Fruit fly (Drosophila melanogaster) whole organism, embryonic: Measurements from ENCODE around the gene Traf4.
A peak's percentile ranks its signal among the peaks of the same experiment; 100 is the strongest.

ENCODE experiments used
- CG10267 ChIP-seq: fragments of 200-800 bp; sonication (Bioruptor generic); optimal IDR thresholded peaks from 2 replicates; lab custom pipeline; 2018; ENCODE audit warnings: missing biosample characterization, mild to moderate bottlenecking, missing genetic modification characterization, moderate library complexity
- CG11504 ChIP-seq: fragments of 200-800 bp; sonication (Bioruptor generic); optimal IDR thresholded peaks from 3 replicates; lab custom pipeline; 2019; ENCODE audit warnings: missing biosample characterization, mild to moderate bottlenecking, missing genetic modification characterization, moderate library complexity
- CG12769 ChIP-seq: fragments of 200-800 bp; sonication (Bioruptor generic); optimal IDR thresholded peaks from 2 replicates; lab custom pipeline; 2019; ENCODE audit warnings: missing biosample characterization, mild to moderate bottlenecking, missing genetic modification characterization, moderate library complexity
- CG12942 ChIP-seq: fragments of 200-800 bp; sonication (Bioruptor generic); optimal IDR thresholded peaks from 3 replicates; lab custom pipeline; 2016; ENCODE audit warnings: missing biosample characterization, missing genetic modification characterization
- CG13296 ChIP-seq: fragments of 200-800 bp; sonication (Bioruptor generic); optimal IDR thresholded peaks from 3 replicates; lab custom pipeline; 2018; ENCODE audit warnings: missing biosample characterization, mild to moderate bottlenecking, missing genetic modification characterization
- CG14667 ChIP-seq: fragments of 200-800 bp; sonication (Bioruptor generic); IDR thresholded peaks from 2 replicates; pipeline ENCODE4 v1.3.6; 2022; ENCODE audit warnings: missing biosample characterization, missing genetic modification characterization
- CG17568 ChIP-seq: fragments of 200-800 bp; sonication (Bioruptor generic); optimal IDR thresholded peaks from 2 replicates; lab custom pipeline; 2018; ENCODE audit warnings: missing biosample characterization, mild to moderate bottlenecking, missing genetic modification characterization, moderate library complexity
- CG18262 ChIP-seq: fragments of 200-800 bp; optimal IDR thresholded peaks from 3 replicates; lab custom pipeline; 2019; ENCODE audit warnings: missing biosample characterization, mild to moderate bottlenecking, missing genetic modification characterization, moderate library complexity
- CG2199 ChIP-seq: fragments of 200-800 bp; sonication (Bioruptor generic); IDR thresholded peaks from 3 replicates; pipeline ENCODE4 v1.3.6; 2022; ENCODE audit warnings: missing biosample characterization, missing genetic modification characterization
- CG32767 ChIP-seq: fragments of 200-800 bp; sonication (Bioruptor generic); IDR thresholded peaks from 2 replicates; pipeline ENCODE4 v1.3.6; 2022; ENCODE audit warnings: missing biosample characterization, missing genetic modification characterization
- CG6175 ChIP-seq: fragments of 200-800 bp; sonication (Bioruptor generic); IDR thresholded peaks from 3 replicates; pipeline ENCODE4 v1.3.6; 2022; ENCODE audit warnings: missing biosample characterization, missing genetic modification characterization
- CG6272 ChIP-seq: fragments of 200-800 bp; sonication (Bioruptor generic); IDR thresholded peaks from 2 replicates; pipeline ENCODE4 v1.3.6; 2022; ENCODE audit warnings: missing biosample characterization, missing genetic modification characterization
- CG6791 ChIP-seq: fragments of 200-800 bp; sonication (Bioruptor generic); IDR thresholded peaks from 3 replicates; pipeline ENCODE4 v1.3.6; 2022; ENCODE audit warnings: missing biosample characterization, missing genetic modification characterization; ENCODE audit not compliant: partially characterized antibody
- D ChIP-seq, 2 experiments: fragments of 200-800 bp in 1 of 2; fragments of >200 bp in 1 of 2; sonication (Bioruptor generic) in 1 of 2; optimal IDR thresholded peaks; 2 replicates in 1 of 2; 3 replicates in 1 of 2; lab custom pipeline; 2017; ENCODE audit warnings: mild to moderate bottlenecking in 1 of 2, missing biosample characterization in 1 of 2, missing genetic modification characterization in 1 of 2, missing genetic modification reagents in 1 of 2
- Drgx ChIP-seq: fragments of 200-800 bp; sonication (Bioruptor generic); IDR thresholded peaks from 2 replicates; pipeline ENCODE4 v1.3.6; 2022; ENCODE audit warnings: missing biosample characterization, missing genetic modification characterization
- ERR ChIP-seq: fragments of 200-800 bp; sonication (Bioruptor generic); optimal IDR thresholded peaks from 2 replicates; lab custom pipeline; 2016; ENCODE audit warnings: missing biosample characterization, missing genetic modification characterization
- Elba2 ChIP-seq: fragments of 200-800 bp; sonication (Bioruptor generic); optimal IDR thresholded peaks from 3 replicates; lab custom pipeline; 2016; ENCODE audit warnings: missing biosample characterization, missing genetic modification characterization
- Mes4 ChIP-seq: fragments of 200-800 bp; sonication (Bioruptor generic); optimal IDR thresholded peaks from 2 replicates; lab custom pipeline; 2016; ENCODE audit warnings: missing biosample characterization, missing genetic modification characterization
- Oaz ChIP-seq: fragments of 200-800 bp; sonication (Bioruptor generic); IDR thresholded peaks from 2 replicates; pipeline ENCODE4 v1.3.6; 2022; ENCODE audit warnings: missing biosample characterization, missing genetic modification characterization
- Ravus ChIP-seq: fragments of 200-800 bp; sonication (Bioruptor generic); IDR thresholded peaks from 2 replicates; pipeline ENCODE4 v1.3.6; 2022; ENCODE audit warnings: missing biosample characterization, missing genetic modification characterization
- Ssrp ChIP-seq: fragments of 200-800 bp; sonication (Bioruptor generic); optimal IDR thresholded peaks from 2 replicates; lab custom pipeline; 2018; ENCODE audit warnings: missing biosample characterization, mild to moderate bottlenecking, missing genetic modification characterization, moderate library complexity
- ab ChIP-seq: fragments of 200-800 bp; sonication (Bioruptor generic); optimal IDR thresholded peaks from 2 replicates; lab custom pipeline; 2016; ENCODE audit warnings: missing biosample characterization, missing genetic modification characterization
- ac ChIP-seq: fragments of 200-800 bp; sonication (Bioruptor generic); optimal IDR thresholded peaks from 3 replicates; lab custom pipeline; 2017; ENCODE audit warnings: missing biosample characterization, mild to moderate bottlenecking, missing genetic modification characterization
- amos ChIP-seq: fragments of 200-800 bp; sonication (Bioruptor generic); IDR thresholded peaks from 2 replicates; pipeline ENCODE4 v1.3.6; 2022; ENCODE audit warnings: missing biosample characterization, missing genetic modification characterization; ENCODE audit not compliant: partially characterized antibody
- ara ChIP-seq: fragments of 200-800 bp; sonication (Bioruptor generic); IDR thresholded peaks from 2 replicates; pipeline ENCODE4 v1.3.6; 2022; ENCODE audit warnings: missing biosample characterization, missing genetic modification characterization
- bowl ChIP-seq: fragments of 200-800 bp; sonication (Bioruptor generic); IDR thresholded peaks from 2 replicates; pipeline ENCODE4 v1.3.6; 2022; ENCODE audit warnings: missing biosample characterization, missing genetic modification characterization
- cg ChIP-seq: fragments of 200-800 bp; sonication (Bioruptor generic); optimal IDR thresholded peaks from 3 replicates; lab custom pipeline; 2019; ENCODE audit warnings: missing biosample characterization, mild to moderate bottlenecking, missing genetic modification characterization, moderate library complexity
- chinmo ChIP-seq: fragments of 200-800 bp; sonication (Bioruptor generic); IDR thresholded peaks from 4 replicates; pipeline ENCODE4 v1.3.6; 2022; ENCODE audit warnings: missing biosample characterization, missing genetic modification characterization; ENCODE audit not compliant: partially characterized antibody
- chm ChIP-seq: fragments of 200-800 bp; sonication (Bioruptor generic); IDR thresholded peaks from 2 replicates; pipeline ENCODE4 v1.3.6; 2022; ENCODE audit warnings: missing biosample characterization, missing genetic modification characterization
- crc ChIP-seq: fragments of 200-800 bp; sonication (Bioruptor generic); optimal IDR thresholded peaks from 2 replicates; lab custom pipeline; 2016; ENCODE audit warnings: missing biosample characterization, missing genetic modification characterization
- eyg ChIP-seq: fragments of 200-800 bp; sonication (Bioruptor generic); optimal IDR thresholded peaks from 3 replicates; lab custom pipeline; 2016; ENCODE audit warnings: missing biosample characterization, missing genetic modification characterization
- grn ChIP-seq: fragments of 200-800 bp; sonication (Bioruptor generic); optimal IDR thresholded peaks from 3 replicates; lab custom pipeline; 2017; ENCODE audit warnings: missing biosample characterization, missing genetic modification characterization
- knrl ChIP-seq: fragments of 200-800 bp; sonication (Bioruptor generic); IDR thresholded peaks from 3 replicates; pipeline ENCODE4 v1.3.6; 2022; ENCODE audit warnings: missing biosample characterization, missing genetic modification characterization; ENCODE audit not compliant: partially characterized antibody
- lola ChIP-seq, 3 experiments: fragments of >200 bp in 2 of 3; fragments of 200-800 bp in 1 of 3; sonication (Bioruptor generic) in 1 of 3; optimal IDR thresholded peaks; 2 replicates each; lab custom pipeline; 2017 to 2019; ENCODE audit warnings: missing biosample characterization in 3 of 3, missing genetic modification characterization in 3 of 3, mild to moderate bottlenecking in 1 of 3, moderate library complexity in 1 of 3
- oc ChIP-seq: fragments of 200-800 bp; sonication (Bioruptor generic); optimal IDR thresholded peaks from 2 replicates; lab custom pipeline; 2018; ENCODE audit warnings: missing biosample characterization, mild to moderate bottlenecking, missing genetic modification characterization, moderate library complexity
- prd ChIP-seq, 3 experiments: fragments of >200 bp in 2 of 3; fragments of 200-800 bp in 1 of 3; sonication (Bioruptor generic) in 1 of 3; optimal IDR thresholded peaks in 2 of 3; IDR thresholded peaks in 1 of 3; 2 replicates in 2 of 3; 3 replicates in 1 of 3; pipeline versions ENCODE4 v1.3.6 to Lab custom; 2017 to 2022; ENCODE audit warnings: missing biosample characterization in 1 of 3, missing genetic modification characterization in 1 of 3
- sd ChIP-seq: fragments of 200-800 bp; sonication (Bioruptor generic); optimal IDR thresholded peaks from 3 replicates; lab custom pipeline; 2018; ENCODE audit warnings: missing biosample characterization, mild to moderate bottlenecking, missing genetic modification characterization, moderate library complexity
- sens ChIP-seq: fragments of 200-800 bp; sonication (Bioruptor generic); peaks from one replicate; lab custom pipeline; 2016; ENCODE audit warnings: missing biosample characterization, missing genetic modification characterization
- sqz ChIP-seq: fragments of 200-800 bp; sonication (Bioruptor generic); optimal IDR thresholded peaks from 3 replicates; lab custom pipeline; 2018; ENCODE audit warnings: missing biosample characterization, mild to moderate bottlenecking, missing genetic modification characterization
- sr ChIP-seq: fragments of 200-800 bp; sonication (Bioruptor generic); IDR thresholded peaks from 3 replicates; pipeline ENCODE4 v1.3.6; 2022; ENCODE audit warnings: missing biosample characterization, missing genetic modification characterization
- tin ChIP-seq: fragments of 200-800 bp; sonication (Bioruptor generic); optimal IDR thresholded peaks from 3 replicates; lab custom pipeline; 2016; ENCODE audit warnings: missing biosample characterization, missing genetic modification characterization
- tup ChIP-seq: fragments of 200-800 bp; sonication (Bioruptor generic); optimal IDR thresholded peaks from 2 replicates; lab custom pipeline; 2016; ENCODE audit warnings: missing biosample characterization, mild to moderate bottlenecking, missing genetic modification characterization, moderate library complexity
- twi ChIP-seq: fragments of 200-800 bp; optimal IDR thresholded peaks from 2 replicates; lab custom pipeline; 2019; ENCODE audit warnings: missing biosample characterization, mild to moderate bottlenecking, missing genetic modification characterization, moderate library complexity
- tx ChIP-seq: fragments of 200-800 bp; sonication (Bioruptor generic); optimal IDR thresholded peaks from 2 replicates; lab custom pipeline; 2016; ENCODE audit warnings: missing biosample characterization, missing genetic modification characterization
- wor ChIP-seq: fragments of 200-800 bp; sonication (Bioruptor generic); IDR thresholded peaks from 2 replicates; pipeline ENCODE4 v1.3.6; 2022; ENCODE audit warnings: missing biosample characterization, missing genetic modification characterization
- zfh1 ChIP-seq: fragments of 200-800 bp; sonication (Bioruptor generic); IDR thresholded peaks from 3 replicates; pipeline ENCODE4 v1.3.6; 2022; ENCODE audit warnings: missing biosample characterization, missing genetic modification characterization

Gene Traf4

DNA sequence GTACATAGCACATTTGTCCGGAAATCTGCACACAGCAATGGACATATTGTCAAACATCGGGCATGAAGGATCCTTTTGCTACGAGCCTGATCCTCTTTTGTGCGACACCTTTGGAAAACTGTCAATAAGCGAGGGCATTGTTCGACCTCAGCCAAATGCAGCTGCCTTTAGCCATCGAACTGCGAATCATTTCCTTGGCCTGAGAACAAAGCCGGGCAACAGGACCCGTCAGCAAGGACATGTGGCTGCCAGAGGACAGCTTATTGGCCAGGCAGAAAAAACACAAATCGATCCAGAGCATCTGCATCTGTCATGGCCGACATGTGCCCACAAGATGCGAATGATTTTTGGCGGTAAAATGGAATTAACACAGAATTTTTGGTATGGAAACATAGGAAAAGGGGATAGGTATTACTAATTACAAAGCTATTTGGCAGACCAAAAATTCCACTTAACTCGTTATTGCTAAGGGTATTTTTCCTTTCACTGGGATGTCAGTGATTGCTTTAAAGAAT, 8.3 kb downstream of the Traf4 start:
- no peak for TF ChIP-seq grn (GFP tag; lab: Kevin White, UChicago)
- TF ChIP-seq CG6791 (GFP tag; lab: Robert Waterston, UW): no peak
- TF ChIP-seq twi: peak; percentile 99
- peak; percentile 73 for TF ChIP-seq Elba2 (GFP tag; lab: Kevin White, UChicago)
- peak; percentile 61 for TF ChIP-seq ac
- no peak for TF ChIP-seq tup (GFP tag; lab: Kevin White, UChicago)
- no peak for TF ChIP-seq eyg (GFP tag; lab: Kevin White, UChicago)
- no peak for TF ChIP-seq ab (GFP tag; lab: Kevin White, UChicago)
- no peak for TF ChIP-seq ERR
- no peak for TF ChIP-seq Ssrp (tag; lab: Kevin White, UChicago)
- TF ChIP-seq amos (GFP tag; lab: Robert Waterston, UW): no peak

DNA sequence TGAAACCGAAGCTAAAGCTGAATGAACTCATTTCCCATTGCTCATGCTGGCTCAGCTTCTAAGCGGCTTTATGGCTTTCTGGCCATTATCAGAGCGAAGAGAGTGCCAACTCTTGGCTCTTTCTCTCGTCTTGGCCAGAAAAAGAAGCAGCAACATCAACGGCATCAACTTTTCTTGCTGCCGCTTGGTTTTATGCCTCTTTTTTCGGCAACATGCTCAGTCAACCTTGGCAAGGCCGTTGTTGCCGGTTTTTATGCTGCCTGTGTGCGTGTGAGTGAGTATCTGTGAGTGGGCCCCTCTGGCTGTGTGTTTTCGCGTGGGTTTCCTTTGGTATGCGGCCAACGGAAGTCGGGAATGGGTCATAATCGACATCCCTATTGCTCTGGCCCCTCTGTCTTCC, 8.9 kb downstream of the Traf4 start:
- TF ChIP-seq CG14667 (GFP tag; lab: Robert Waterston, UW) (no peak), oc (tag; lab: Kevin White, UChicago) (peak; percentile 72), D (optimal IDR thresholded peaks at IDR 0.05; lab: Kevin White, UChicago) (peak; percentile 2), D (GFP tag; optimal IDR thresholded peaks at IDR 0.05; lab: Kevin White, UChicago) (no peak), sens (GFP tag; lab: Kevin White, UChicago) (peak; percentile 68), CG6272 (GFP tag; lab: Robert Waterston, UW) (peak; percentile 18; the same call in 1 of the 2 replicates), sd (peak; percentile 44), CG2199 (GFP tag; lab: Robert Waterston, UW) (0 out of 3 replicates have a peak, but pooled peaks have one; percentile 47), prd (optimal IDR thresholded peaks at IDR 0.05; lab: Kevin White, UChicago) (no peak), prd (GFP tag; IDR thresholded peaks at IDR 0.05; lab: Robert Waterston, UW) (0 out of 3 replicates have a peak, but pooled peaks have one; percentile 10), chinmo (GFP tag; lab: Robert Waterston, UW) (0 out of 4 replicates have a peak, but pooled peaks have one; percentile 56), cg (GFP tag; lab: Kevin White, UChicago) (peak; percentile 57), CG6175 (GFP tag; lab: Robert Waterston, UW) (peak; percentile 47; the same call in 2 of the 3 replicates), sr (GFP tag; lab: Robert Waterston, UW) (peak; percentile 77; the same call in 2 of the 3 replicates), chm (no peak), ara (0 out of 2 replicates have a peak, but pooled peaks have one; percentile 5), CG13296 (GFP tag; lab: Kevin White, UChicago) (no peak), CG12769 (peak; percentile 1), CG11504 (tag; lab: Kevin White, UChicago) (peak; percentile 46), Ravus (GFP tag; lab: Robert Waterston, UW) (no peak)

DNA sequence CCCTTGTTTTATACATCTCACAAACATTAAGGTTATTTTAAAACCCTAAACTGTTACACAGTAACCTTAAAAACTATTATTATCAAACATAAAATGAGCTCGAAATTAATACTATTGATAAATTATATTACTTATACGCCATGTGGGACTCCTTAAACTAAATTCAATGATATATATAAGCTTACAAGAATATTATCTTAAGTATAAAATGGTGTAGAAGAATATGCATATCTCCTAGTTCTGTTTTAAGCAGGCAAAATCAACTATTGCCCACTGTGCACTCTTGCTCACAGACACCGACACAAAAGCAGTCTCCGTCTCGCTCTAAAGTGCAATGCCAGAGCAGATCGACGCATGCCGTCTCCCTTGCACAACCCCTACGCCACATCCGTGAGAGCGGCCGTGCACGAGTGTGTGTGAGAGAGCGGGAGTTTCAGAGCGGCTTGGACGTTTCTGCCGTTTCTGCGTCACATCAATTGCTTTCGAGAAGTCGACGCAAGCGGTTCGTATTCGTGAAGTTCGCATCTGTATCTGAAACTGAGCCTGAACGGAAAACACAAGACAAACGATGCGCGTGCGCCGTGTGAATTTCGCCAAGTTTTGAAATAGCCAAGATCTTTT, 9.9 kb downstream of the Traf4 start:
- TF ChIP-seq sqz (GFP tag; lab: Kevin White, UChicago) (peak; percentile 47), lola (GFP tag; optimal IDR thresholded peaks at IDR 0.05; lab: Kevin White, UChicago) (peak in 1 of 3 experiments; percentile 88), CG32767 (GFP tag; lab: Robert Waterston, UW) (peak; percentile 42; the same call in 1 of the 2 replicates), Oaz (no peak), CG17568 (no peak), tx (no peak), tin (GFP tag; lab: Kevin White, UChicago) (peak; percentile 51), tup (GFP tag; lab: Kevin White, UChicago) (no peak), CG12942 (GFP tag; lab: Kevin White, UChicago) (peak; percentile 29), crc (GFP tag; lab: Kevin White, UChicago) (no peak), Mes4 (GFP tag; lab: Kevin White, UChicago) (no peak), knrl (GFP tag; lab: Robert Waterston, UW) (peak; percentile 57; the same call in 2 of the 3 replicates), CG10267 (tag; lab: Kevin White, UChicago) (peak; percentile 76), CG18262 (tag; lab: Kevin White, UChicago) (peak; percentile 93), bowl (GFP tag; lab: Robert Waterston, UW) (no peak), Drgx (no peak), CG6791 (GFP tag; lab: Robert Waterston, UW) (peak; percentile 51; the same call in 2 of the 3 replicates), wor (GFP tag; lab: Robert Waterston, UW) (no peak), zfh1 (GFP tag; lab: Robert Waterston, UW) (peak; percentile 18; the same call in 1 of the 3 replicates)
